Worm (Caenorhabditis elegans) whole organism, L3 larva: ENCODE data around the gene nhr-272.

Experiments used
- lsy-12 ChIP-seq: sonication (generic microtip); optimal IDR thresholded peaks from 2 replicates; lab custom pipeline; 2016; ENCODE audit warnings: mild to moderate bottlenecking, missing genetic modification characterization, missing compliant biosample characterization
- nhr-43 ChIP-seq: sonication (generic microtip); optimal IDR thresholded peaks from 2 replicates; lab custom pipeline; 2016; ENCODE audit warnings: mild to moderate bottlenecking, missing genetic modification characterization, missing compliant biosample characterization; ENCODE audit not compliant: poor library complexity, severe bottlenecking
- skn-1 ChIP-seq: fragments of 150-350 bp; optimal IDR thresholded peaks from 2 replicates; lab custom pipeline; 2014; ENCODE audit warnings: missing biosample characterization, missing genetic modification characterization
- unc-62 ChIP-seq: fragments of 150-350 bp; sonication (generic microtip); optimal IDR thresholded peaks from 4 replicates; lab custom pipeline; 2014; ENCODE audit warnings: missing biosample characterization, missing genetic modification reagents, missing genetic modification characterization

- no peak for TF ChIP-seq skn-1
- TF ChIP-seq unc-62 (GFP tag; lab: Kevin White, UChicago): no peak
- TF ChIP-seq lsy-12 (tag; lab: Kevin White, UChicago): no peak
- TF ChIP-seq nhr-43 (tag; lab: Kevin White, UChicago): no peak
Observed at ce11 chrX:12730075-12730474, 25.5 kb upstream of the nhr-272 start.
